Worm (Caenorhabditis elegans): ENCODE data around the gene rnp-4.
"Not testable (repeated sequence)": the region's sequence is repeated elsewhere in the genome, so short reads cannot be mapped to it uniquely, and the experiment has no call there.

DNA sequence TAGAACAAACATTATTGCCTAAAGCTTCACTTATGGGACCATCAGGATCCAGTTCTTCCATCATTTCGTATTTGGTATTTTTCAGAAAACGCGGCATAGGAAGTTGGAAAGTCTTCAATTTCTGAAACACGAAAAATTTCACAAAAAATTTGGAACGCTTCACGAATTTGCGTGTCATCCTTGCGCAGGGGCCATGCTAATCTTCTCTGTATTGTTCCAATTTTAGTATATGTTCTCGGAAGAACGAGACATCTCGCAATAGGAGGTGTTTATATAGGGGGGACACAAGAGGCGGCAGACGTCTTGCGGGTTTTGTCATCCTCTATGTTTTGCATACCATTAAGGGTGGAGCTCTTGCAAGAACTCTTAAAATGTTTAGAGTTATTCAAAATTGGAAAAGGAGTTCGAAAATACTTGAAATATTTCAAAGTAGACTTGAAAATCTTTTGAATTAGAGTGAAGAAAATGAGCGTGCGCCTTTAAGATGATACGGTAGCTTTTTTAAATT, 20.7 kb downstream of the rnp-4 start:
- TF ChIP-seq ZK546.5 (tag; optimal IDR thresholded peaks at IDR 0.05); mdl-1 (tag; optimal IDR thresholded peaks at IDR 0.05); R02D3.7 (tag; optimal IDR thresholded peaks at IDR 0.05); ama-1 (optimal IDR thresholded peaks at IDR 0.05): not testable (repeated sequence)
